Worm (Caenorhabditis elegans) whole organism, young adult: ENCODE data around the gene R02F2.1.

Source experiments
- B0035.1 ChIP-seq: sonication (generic microtip); optimal IDR thresholded peaks from 2 replicates; lab custom pipeline; 2016; ENCODE audit warnings: missing genetic modification characterization, mild to moderate bottlenecking, missing compliant biosample characterization, missing genotype, missing genetic modification reagents
- C06A6.2 ChIP-seq: fragments of 200-800 bp; sonication (Bioruptor generic); conservative IDR thresholded peaks from 2 replicates; pipeline ENCODE4 v1.3.6; 2022; ENCODE audit warnings: missing genetic modification characterization, missing compliant biosample characterization
- F39B2.1 ChIP-seq: fragments of 200-800 bp; sonication (Bioruptor generic); IDR thresholded peaks from 2 replicates; pipeline ENCODE4 v1.3.6; 2022; ENCODE audit warnings: missing genetic modification reagents, missing genetic modification characterization, missing compliant biosample characterization
- K11D2.4 ChIP-seq: fragments of 200-800 bp; sonication (Bioruptor generic); IDR thresholded peaks from 2 replicates; pipeline ENCODE4 v1.3.6; 2022; ENCODE audit warnings: missing genetic modification reagents, missing genetic modification characterization, missing compliant biosample characterization
- K12H6.12 ChIP-seq: fragments of 200-800 bp; sonication (Bioruptor generic); optimal IDR thresholded peaks from 2 replicates; lab custom pipeline; 2018; ENCODE audit warnings: mild to moderate bottlenecking, missing genetic modification characterization, missing compliant biosample characterization
- T07F8.4 ChIP-seq: sonication (generic microtip); optimal IDR thresholded peaks from 2 replicates; lab custom pipeline; 2016; ENCODE audit warnings: mild to moderate bottlenecking, missing genetic modification characterization, moderate library complexity, missing compliant biosample characterization
- Y67H2A.10 ChIP-seq: fragments of 200-800 bp; sonication (Bioruptor generic); conservative IDR thresholded peaks from 2 replicates; pipeline ENCODE4 v1.3.6; 2022; ENCODE audit warnings: missing genetic modification reagents, missing genetic modification characterization, missing compliant biosample characterization
- ZK185.1 ChIP-seq: sonication (generic microtip); optimal IDR thresholded peaks from 2 replicates; lab custom pipeline; 2016; ENCODE audit warnings: mild to moderate bottlenecking, missing genetic modification characterization, missing compliant biosample characterization; ENCODE audit not compliant: poor library complexity, severe bottlenecking
- ama-1 ChIP-seq, 3 experiments: fragments of 150-350 bp in 1 of 3; sonication (generic microtip) in 2 of 3; optimal IDR thresholded peaks; 2 replicates each; lab custom pipeline; 2014 to 2018; ENCODE audit warnings: missing biosample characterization in 2 of 3, missing genetic modification characterization in 2 of 3, missing genetic modification reagents in 2 of 3
- atf-7 ChIP-seq: sonication (generic microtip); optimal IDR thresholded peaks from 2 replicates; lab custom pipeline; 2017; ENCODE audit warnings: mild to moderate bottlenecking, missing genetic modification characterization, missing compliant biosample characterization
- athp-1 ChIP-seq: sonication (generic microtip); optimal IDR thresholded peaks from 2 replicates; lab custom pipeline; 2017; ENCODE audit warnings: mild to moderate bottlenecking, missing genetic modification characterization, missing compliant biosample characterization
- attf-5 ChIP-seq: fragments of 200-800 bp; sonication (Bioruptor generic); optimal IDR thresholded peaks from 2 replicates; lab custom pipeline; 2018; ENCODE audit warnings: mild to moderate bottlenecking, missing genetic modification characterization, missing compliant biosample characterization
- attf-6 ChIP-seq: fragments of 200-800 bp; sonication (Bioruptor generic); IDR thresholded peaks from 2 replicates; pipeline ENCODE4 v1.3.6; 2022; ENCODE audit warnings: missing genetic modification reagents, missing genetic modification characterization, missing compliant biosample characterization
- cebp-1 ChIP-seq, 2 experiments: fragments of 200-800 bp in 1 of 2; sonication (Bioruptor generic) in 1 of 2; sonication (generic microtip) in 1 of 2; IDR thresholded peaks in 1 of 2; optimal IDR thresholded peaks in 1 of 2; 2 replicates each; pipeline versions ENCODE4 v1.3.6 to Lab custom; 2017 to 2022; ENCODE audit warnings: missing compliant biosample characterization in 2 of 2, missing genetic modification characterization in 2 of 2, mild to moderate bottlenecking in 1 of 2, missing genetic modification reagents in 1 of 2, moderate library complexity in 1 of 2
- cebp-2 ChIP-seq: fragments of 200-800 bp; sonication (Bioruptor generic); IDR thresholded peaks from 2 replicates; pipeline ENCODE4 v1.3.6; 2022; ENCODE audit warnings: missing genetic modification characterization, missing compliant biosample characterization
- dox-1 ChIP-seq: fragments of 200-800 bp; sonication (Bioruptor generic); IDR thresholded peaks from 2 replicates; pipeline ENCODE4 v1.3.6; 2022; ENCODE audit warnings: missing genetic modification reagents, missing genetic modification characterization, missing compliant biosample characterization
- ekl-4 ChIP-seq: fragments of 200-800 bp; sonication (Bioruptor generic); IDR thresholded peaks from 2 replicates; pipeline ENCODE4 v1.3.6; 2022; ENCODE audit warnings: missing genetic modification reagents, missing genetic modification characterization, missing compliant biosample characterization
- gei-17 ChIP-seq: fragments of 200-800 bp; sonication (Bioruptor generic); optimal IDR thresholded peaks from 2 replicates; lab custom pipeline; 2018; ENCODE audit warnings: mild to moderate bottlenecking, missing genetic modification characterization, missing compliant biosample characterization
- hlh-26 ChIP-seq: fragments of 200-800 bp; sonication (Bioruptor generic); conservative IDR thresholded peaks from 2 replicates; pipeline ENCODE4 v1.3.6; 2022; ENCODE audit warnings: missing genetic modification reagents, missing genetic modification characterization, missing compliant biosample characterization
- hmg-1.2 ChIP-seq: fragments of 200-800 bp; sonication (Bioruptor generic); IDR thresholded peaks from 2 replicates; pipeline ENCODE4 v1.3.6; 2022; ENCODE audit warnings: missing genetic modification reagents, missing genetic modification characterization, missing compliant biosample characterization
- hmg-20 ChIP-seq: fragments of 200-800 bp; sonication (Bioruptor generic); IDR thresholded peaks from 2 replicates; pipeline ENCODE4 v1.3.6; 2022; ENCODE audit warnings: missing genetic modification reagents, missing genetic modification characterization, missing compliant biosample characterization
- let-607 ChIP-seq, 2 experiments: fragments of 200-800 bp in 1 of 2; sonication (Bioruptor generic) in 1 of 2; sonication (generic microtip) in 1 of 2; optimal IDR thresholded peaks; 2 replicates each; lab custom pipeline; 2016 to 2018; ENCODE audit warnings: mild to moderate bottlenecking in 2 of 2, missing compliant biosample characterization in 2 of 2, missing genetic modification characterization in 2 of 2, moderate library complexity in 2 of 2, missing genotype in 1 of 2
- lin-35 ChIP-seq, 3 experiments: fragments of 150-350 bp in 2 of 3; sonication (generic microtip) in 1 of 3; optimal IDR thresholded peaks; 2 replicates each; lab custom pipeline; 2014 to 2018; ENCODE audit warnings: missing biosample characterization in 3 of 3, missing genetic modification characterization in 3 of 3, missing genetic modification reagents in 3 of 3
- lin-40 ChIP-seq: sonication (generic microtip); optimal IDR thresholded peaks from 2 replicates; lab custom pipeline; 2016; ENCODE audit warnings: missing genetic modification characterization, mild to moderate bottlenecking, missing compliant biosample characterization, missing genotype, missing genetic modification reagents
- lir-1 ChIP-seq: fragments of 200-800 bp; sonication (Bioruptor generic); conservative IDR thresholded peaks from 2 replicates; pipeline ENCODE4 v1.3.6; 2022; ENCODE audit warnings: missing genetic modification reagents, missing genetic modification characterization, missing compliant biosample characterization
- nfya-1 ChIP-seq: sonication (generic microtip); optimal IDR thresholded peaks from 2 replicates; lab custom pipeline; 2017; ENCODE audit warnings: antibody characterized with exemption, missing compliant biosample characterization, missing genetic modification characterization, borderline replicate concordance; ENCODE audit not compliant: insufficient read depth
- nfya-2 ChIP-seq: fragments of 200-800 bp; sonication (Bioruptor generic); IDR thresholded peaks from 2 replicates; pipeline ENCODE4 v1.3.6; 2022; ENCODE audit warnings: missing genetic modification reagents, missing genetic modification characterization, missing compliant biosample characterization
- nfyb-1 ChIP-seq: fragments of 200-800 bp; sonication (Bioruptor generic); IDR thresholded peaks from 2 replicates; pipeline ENCODE4 v1.3.6; 2022; ENCODE audit warnings: missing genetic modification reagents, missing genetic modification characterization, missing compliant biosample characterization
- nhr-80 ChIP-seq: sonication (generic microtip); optimal IDR thresholded peaks from 2 replicates; lab custom pipeline; 2016; ENCODE audit warnings: missing genetic modification characterization, missing compliant biosample characterization
- nhr-90 ChIP-seq: sonication (generic microtip); optimal IDR thresholded peaks from 2 replicates; lab custom pipeline; 2016; ENCODE audit warnings: missing genotype, mild to moderate bottlenecking, missing genetic modification characterization, missing compliant biosample characterization
- rpc-1 ChIP-seq, 2 experiments: fragments of 150-350 bp in 1 of 2; sonication (generic microtip) in 1 of 2; optimal IDR thresholded peaks; 2 replicates each; lab custom pipeline; 2014 to 2018; ENCODE audit warnings: missing biosample characterization in 1 of 2, missing genetic modification characterization in 1 of 2, missing genetic modification reagents in 1 of 2, missing genotype in 1 of 2
- snpc-1.3 ChIP-seq: sonication (generic microtip); optimal IDR thresholded peaks from 2 replicates; lab custom pipeline; 2017; ENCODE audit warnings: missing genetic modification characterization, mild to moderate bottlenecking, missing compliant biosample characterization, antibody characterized with exemption, moderate library complexity, missing genotype, missing genetic modification reagents; ENCODE audit not compliant: insufficient read depth
- snpc-4 ChIP-seq, 5 experiments: fragments of 150-350 bp in 1 of 5; sonication (generic microtip) in 4 of 5; optimal IDR thresholded peaks; 2 replicates each; lab custom pipeline; 2014 to 2018; ENCODE audit warnings: missing genetic modification characterization in 5 of 5, missing biosample characterization in 3 of 5, antibody characterized with exemption in 2 of 5, mild to moderate bottlenecking in 2 of 5, missing compliant biosample characterization in 2 of 5, missing genotype in 2 of 5, moderate library complexity in 2 of 5, missing genetic modification reagents in 1 of 5
- somi-1 ChIP-seq: fragments of 200-800 bp; sonication (Bioruptor generic); optimal IDR thresholded peaks from 2 replicates; lab custom pipeline; 2018; ENCODE audit warnings: mild to moderate bottlenecking, missing genetic modification characterization, missing compliant biosample characterization
- tbp1 ChIP-seq: fragments of 200-800 bp; sonication (Bioruptor generic); optimal IDR thresholded peaks from 2 replicates; lab custom pipeline; 2018; ENCODE audit warnings: mild to moderate bottlenecking, missing genetic modification characterization, missing compliant biosample characterization
- tbx-9 ChIP-seq: sonication (generic microtip); optimal IDR thresholded peaks from 2 replicates; lab custom pipeline; 2016; ENCODE audit warnings: borderline replicate concordance, missing genetic modification characterization, inconsistent platforms, missing compliant biosample characterization
- tlf-1 ChIP-seq: fragments of 200-800 bp; sonication (Bioruptor generic); optimal IDR thresholded peaks from 2 replicates; lab custom pipeline; 2018; ENCODE audit warnings: mild to moderate bottlenecking, missing genetic modification characterization, missing compliant biosample characterization
- ztf-25 ChIP-seq: fragments of 200-800 bp; sonication (Bioruptor generic); IDR thresholded peaks from 2 replicates; pipeline ENCODE4 v1.3.6; 2022; ENCODE audit warnings: missing genetic modification reagents, missing genetic modification characterization, missing compliant biosample characterization

The R02F2.1 gene

DNA sequence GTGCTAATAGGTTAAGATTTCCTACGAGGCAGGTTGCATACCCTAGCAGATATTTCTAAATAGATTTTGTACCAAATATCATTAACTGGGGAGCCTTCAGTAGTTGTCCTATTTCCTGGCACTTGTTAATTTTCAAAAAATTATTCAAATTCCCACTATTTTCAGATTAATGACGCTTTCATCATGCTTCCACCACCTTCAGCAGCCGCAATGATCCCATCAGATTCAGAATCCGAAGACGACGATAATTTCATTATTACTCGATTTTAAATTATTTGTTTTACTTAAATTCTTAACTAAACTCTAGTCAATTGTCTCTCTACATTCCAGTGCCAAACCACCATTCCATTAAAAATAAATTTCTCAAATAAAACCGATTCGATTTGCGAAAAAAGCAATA is 49.2 kb downstream of the R02F2.1 start (continued):
- TF ChIP-seq attf-5, result peak; percentile 8
- TF ChIP-seq let-607 (tag; optimal IDR thresholded peaks at IDR 0.05; lab: Kevin White, UChicago), result no peak
- TF ChIP-seq, all 124 proteins: peak for 24

DNA sequence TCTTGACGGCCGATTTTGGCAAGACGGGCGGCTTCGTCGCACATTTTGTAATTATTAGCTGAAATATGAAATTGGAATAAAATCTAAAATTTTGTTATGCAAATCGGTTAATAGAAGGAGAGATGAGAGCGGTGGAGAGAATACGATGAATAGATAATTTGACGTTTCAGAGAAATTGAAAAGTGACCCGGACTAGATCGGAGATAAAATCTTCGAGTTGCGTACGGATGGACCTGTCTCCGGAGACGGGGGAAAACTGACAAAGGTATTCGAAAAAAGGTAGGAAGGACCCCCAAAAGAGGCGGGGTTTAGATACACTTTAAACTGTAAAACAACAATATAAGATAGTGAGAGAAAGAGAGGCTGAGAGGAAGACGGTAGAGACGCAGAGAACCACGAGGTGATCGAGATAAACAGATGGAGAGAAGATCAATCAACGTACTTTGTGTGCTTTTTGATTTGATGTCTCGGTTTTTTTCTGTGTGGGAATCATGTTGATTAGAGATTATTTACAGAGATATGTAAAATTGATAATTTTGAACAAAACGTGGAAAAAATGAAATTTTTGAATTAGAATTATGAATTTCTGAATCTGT is 50.5 kb downstream of the R02F2.1 start, which contains the start of gene F09F7.6:
Gene F09F7.6, minus strand, starts transcription at position 64 of the 596 bp plus-strand sequence.
- TF ChIP-seq ama-1 (optimal IDR thresholded peaks at IDR 0.05; lab: Kevin White, UChicago) (peak; percentile 61), ama-1 (GFP tag; optimal IDR thresholded peaks at IDR 0.05; lab: Kevin White, UChicago) (no peak), ztf-25 (GFP tag; lab: Robert Waterston, UW) (no peak), snpc-1.3 (tag; lab: Kevin White, UChicago) (no peak), somi-1 (GFP tag; lab: Kevin White, UChicago) (peak; percentile 64), nfyb-1 (0 out of 2 replicates have a peak, but pooled peaks have one; percentile 34), hmg-20 (no peak), K11D2.4 (GFP tag; lab: Robert Waterston, UW) (peak; percentile 46; the same call in 1 of the 2 replicates), nfya-2 (GFP tag; lab: Robert Waterston, UW) (no peak), athp-1 (no peak), atf-7 (peak; percentile 25), lin-40 (tag; lab: Kevin White, UChicago) (peak; percentile 57), nhr-90 (no peak), lin-35 (GFP tag; optimal IDR thresholded peaks at IDR 0.05; lab: Kevin White, UChicago) (peak in 1 of 3 experiments; percentile 12), let-607 (tag; optimal IDR thresholded peaks at IDR 0.05; lab: Kevin White, UChicago) (peak in 1 of 2 experiments; percentile 21), tbx-9 (no peak), K12H6.12 (peak; percentile 62), nhr-80 (peak; percentile 60), tlf-1 (GFP tag; lab: Kevin White, UChicago) (peak; percentile 42), nfya-1 (tag; lab: Kevin White, UChicago) (no peak), snpc-4 (GFP tag; optimal IDR thresholded peaks at IDR 0.05; lab: Kevin White, UChicago) (no peak), snpc-4 (tag; optimal IDR thresholded peaks at IDR 0.05; lab: Kevin White, UChicago) (no peak), Y67H2A.10 (GFP tag; lab: Robert Waterston, UW) (no peak), cebp-2 (GFP tag; lab: Robert Waterston, UW) (no peak), attf-6 (GFP tag; lab: Robert Waterston, UW) (no peak), rpc-1 (optimal IDR thresholded peaks at IDR 0.05; lab: Kevin White, UChicago) (no peak), rpc-1 (tag; optimal IDR thresholded peaks at IDR 0.05; lab: Kevin White, UChicago) (no peak), cebp-1 (GFP tag; IDR thresholded peaks at IDR 0.05; lab: Robert Waterston, UW) (no peak), cebp-1 (tag; optimal IDR thresholded peaks at IDR 0.05; lab: Kevin White, UChicago) (peak; percentile 59), B0035.1 (tag; lab: Kevin White, UChicago) (no peak), ZK185.1 (tag; lab: Kevin White, UChicago) (peak; percentile 1), attf-5 (peak; percentile 38), tbp1 (GFP tag; lab: Kevin White, UChicago) (peak; percentile 30), F39B2.1 (GFP tag; lab: Robert Waterston, UW) (no peak), hlh-26 (GFP tag; lab: Robert Waterston, UW) (no peak), dox-1 (GFP tag; lab: Robert Waterston, UW) (peak; percentile 11; the same call in 1 of the 2 replicates), T07F8.4 (tag; lab: Kevin White, UChicago) (no peak), lir-1 (GFP tag; lab: Robert Waterston, UW) (0 out of 2 replicates have a peak, but pooled peaks have one; percentile 23), ekl-4 (no peak), hmg-1.2 (GFP tag; lab: Robert Waterston, UW) (peak; percentile 52), C06A6.2 (GFP tag; lab: Robert Waterston, UW) (0 out of 2 replicates have a peak, but pooled peaks have one; percentile 28), gei-17 (GFP tag; lab: Kevin White, UChicago) (no peak)
